Worm (Caenorhabditis elegans): Measurements from ENCODE around the gene ugt-11.

DNA sequence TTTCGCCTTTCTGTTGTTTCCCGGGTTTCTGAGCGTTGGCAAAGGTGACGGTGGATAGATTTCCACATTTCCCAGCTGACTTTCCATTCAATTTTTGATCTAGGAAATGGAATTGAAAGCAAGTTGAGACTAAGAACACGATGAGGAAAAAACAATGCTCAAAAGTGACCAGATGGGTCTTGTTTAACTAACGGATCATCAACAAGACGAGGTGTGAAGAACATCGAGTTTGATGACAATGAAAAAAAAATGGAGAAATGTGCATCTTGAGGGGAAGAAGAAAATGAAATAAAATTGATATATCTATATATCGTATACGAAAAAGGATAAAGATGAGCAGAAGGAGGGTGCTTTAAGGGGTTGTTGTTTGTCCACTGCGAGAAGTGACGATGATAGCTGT, 17.3 kb downstream of the ugt-11 start, which contains the start of gene T19H12.6:
- TF ChIP-seq ama-1 (optimal IDR thresholded peaks at IDR 0.05) (no peak), hmg-4 (GFP tag; optimal IDR thresholded peaks at IDR 0.05) (no peak), ceh-36 (tag; optimal IDR thresholded peaks at IDR 0.05) (no peak), B0310.2 (tag; optimal IDR thresholded peaks at IDR 0.05) (no peak), ceh-13 (GFP tag; optimal IDR thresholded peaks at IDR 0.05) (no peak)
